Worm (Caenorhabditis elegans) whole organism, L4/young adult: Measurements from ENCODE around the gene plep-1.

ENCODE experiments used
- W03F9.2 ChIP-seq: fragments of 150-350 bp; optimal IDR thresholded peaks from 2 replicates; lab custom pipeline; 2014; ENCODE audit warnings: missing biosample characterization, missing genetic modification characterization
- dao-5 ChIP-seq: sonication (generic microtip); optimal IDR thresholded peaks from 2 replicates; lab custom pipeline; 2016; ENCODE audit warnings: missing genotype, missing genetic modification characterization, moderate library complexity, missing compliant biosample characterization
- him-1 ChIP-seq: sonication (generic microtip); optimal IDR thresholded peaks from 2 replicates; lab custom pipeline; 2016; ENCODE audit warnings: missing genotype, missing genetic modification reagents, missing genetic modification characterization, missing compliant biosample characterization

Gene plep-1

ce11 chrII:4321766-4322165 is 9.8 kb upstream of the plep-1 start, which contains the start of gene Y52E8A.1:
Y52E8A.1 (plus strand) TSS chrII:4322066.
- TF ChIP-seq W03F9.2 (no peak), him-1 (tag; lab: Kevin White, UChicago) (no peak), dao-5 (tag; lab: Kevin White, UChicago) (no peak)

ce11 chrII:4320455-4320854 is 8.4 kb upstream of the plep-1 start, which contains the start of gene Y52E8A.2:
Y52E8A.2 (plus strand) TSS chrII:4320836.
- TF ChIP-seq dao-5 (tag; lab: Kevin White, UChicago) (no peak), him-1 (tag; lab: Kevin White, UChicago) (no peak), W03F9.2 (no peak)

ce11 chrII:4319537-4320019 is 7.6 kb upstream of the plep-1 start, which contains the start of gene Y52E8A.6:
Y52E8A.6 (minus strand) TSS chrII:4319969.
- TF ChIP-seq W03F9.2 (no peak), him-1 (tag; lab: Kevin White, UChicago) (no peak), dao-5 (tag; lab: Kevin White, UChicago) (no peak)

- no peak for TF ChIP-seq dao-5 (tag; lab: Kevin White, UChicago)
- no peak for TF ChIP-seq W03F9.2
- no peak for TF ChIP-seq him-1 (tag; lab: Kevin White, UChicago)
Observed at ce11 chrII:4316011-4316410, 4.0 kb upstream of the plep-1 start, which contains the start of gene srw-40. srw-40 (minus strand) TSS chrII:4316111.

- no peak for TF ChIP-seq him-1 (tag; lab: Kevin White, UChicago)
- no peak for TF ChIP-seq W03F9.2
- TF ChIP-seq dao-5 (tag; lab: Kevin White, UChicago), result no peak
Observed at ce11 chrII:4306921-4307630, 4.9 kb downstream of the plep-1 start, which contains the start of gene Y52E8A.3. Y52E8A.3 (minus strand) TSS chrII:4306971.

- TF ChIP-seq W03F9.2 (no peak), dao-5 (tag; lab: Kevin White, UChicago) (no peak), him-1 (tag; lab: Kevin White, UChicago) (no peak)
Observed at ce11 chrII:4301307-4301706, 10.7 kb downstream of the plep-1 start, which contains the start of gene gtf-2F1. gtf-2F1 (plus strand) TSS chrII:4301607.

ce11 chrII:4299227-4299703 is 12.8 kb downstream of the plep-1 start, which contains the start of gene sco-1:
sco-1 (plus strand) TSS chrII:4299653.
- no peak for TF ChIP-seq dao-5 (tag; lab: Kevin White, UChicago)
- TF ChIP-seq him-1 (tag; lab: Kevin White, UChicago), result peak; percentile 92
- TF ChIP-seq W03F9.2, result peak; percentile 95

ce11 chrII:4297259-4297658 is 14.8 kb downstream of the plep-1 start:
- no peak for TF ChIP-seq dao-5 (tag; lab: Kevin White, UChicago)
- no peak for TF ChIP-seq him-1 (tag; lab: Kevin White, UChicago)
- TF ChIP-seq W03F9.2, result no peak

ce11 chrII:4294801-4295200 is 17.2 kb downstream of the plep-1 start, which contains the start of gene rml-4:
rml-4 (plus strand) TSS chrII:4295101.
- TF ChIP-seq him-1 (tag; lab: Kevin White, UChicago), result no peak
- no peak for TF ChIP-seq W03F9.2
- no peak for TF ChIP-seq dao-5 (tag; lab: Kevin White, UChicago)

ce11 chrII:4294189-4294588 is 17.8 kb downstream of the plep-1 start:
- TF ChIP-seq W03F9.2 (no peak), him-1 (tag; lab: Kevin White, UChicago) (no peak), dao-5 (tag; lab: Kevin White, UChicago) (no peak)

- no peak for TF ChIP-seq dao-5 (tag; lab: Kevin White, UChicago)
- no peak for TF ChIP-seq W03F9.2
- no peak for TF ChIP-seq him-1 (tag; lab: Kevin White, UChicago)
Observed at ce11 chrII:4293027-4293522, 18.9 kb downstream of the plep-1 start.

ce11 chrII:4291799-4292198 is 20.2 kb downstream of the plep-1 start:
- TF ChIP-seq him-1 (tag; lab: Kevin White, UChicago) (no peak), dao-5 (tag; lab: Kevin White, UChicago) (no peak), W03F9.2 (no peak)

- TF ChIP-seq him-1 (tag; lab: Kevin White, UChicago) (no peak), dao-5 (tag; lab: Kevin White, UChicago) (no peak), W03F9.2 (no peak)
Observed at ce11 chrII:4288572-4288971, 23.4 kb downstream of the plep-1 start.

- no peak for TF ChIP-seq dao-5 (tag; lab: Kevin White, UChicago)
- TF ChIP-seq him-1 (tag; lab: Kevin White, UChicago), result no peak
- TF ChIP-seq W03F9.2, result no peak
Observed at ce11 chrII:4288111-4288510, 23.9 kb downstream of the plep-1 start, which contains the start of gene C01F1.6. C01F1.6 (minus strand) TSS chrII:4288211.
